Fruit fly (Drosophila melanogaster) whole organism, wandering third instar larva: ENCODE results near the gene Scgdelta.

Experiments
- Dfd ChIP-seq: fragments of >200 bp; optimal IDR thresholded peaks from 2 replicates; lab custom pipeline; 2017; ENCODE audit warnings: missing biosample characterization, missing genetic modification characterization
- GATAd ChIP-seq: sonication (Bioruptor generic); optimal IDR thresholded peaks from 2 replicates; lab custom pipeline; 2016; ENCODE audit warnings: missing biosample characterization, missing genetic modification characterization
- HLH106 ChIP-seq: fragments of 200-800 bp; optimal IDR thresholded peaks from 3 replicates; lab custom pipeline; 2019; ENCODE audit warnings: missing biosample characterization, mild to moderate bottlenecking, missing genetic modification characterization, moderate library complexity
- Hr78 ChIP-seq: fragments of >200 bp; optimal IDR thresholded peaks from 2 replicates; lab custom pipeline; 2017; ENCODE audit warnings: missing biosample characterization, missing genetic modification characterization
- Myc ChIP-seq: fragments of >200 bp; optimal IDR thresholded peaks from 2 replicates; lab custom pipeline; 2017
- N ChIP-seq: fragments of >200 bp; optimal IDR thresholded peaks from 2 replicates; lab custom pipeline; 2018; ENCODE audit warnings: missing biosample characterization, missing external identifiers, missing genetic modification characterization
- br ChIP-seq: fragments of 200-800 bp; sonication (Bioruptor generic); optimal IDR thresholded peaks from 2 replicates; lab custom pipeline; 2016; ENCODE audit warnings: missing biosample characterization, missing genetic modification characterization
- dsf ChIP-seq: sonication (Bioruptor generic); optimal IDR thresholded peaks from 2 replicates; lab custom pipeline; 2016; ENCODE audit warnings: missing biosample characterization, missing genetic modification characterization, borderline replicate concordance
- jim ChIP-seq: fragments of 175-275, 200-325 bp; sonication (Bioruptor generic); optimal IDR thresholded peaks from 2 replicates; lab custom pipeline; 2016; ENCODE audit warnings: missing biosample characterization, mild to moderate bottlenecking, missing genetic modification characterization
- lola ChIP-seq: fragments of >200 bp; optimal IDR thresholded peaks from 2 replicates; lab custom pipeline; 2017; ENCODE audit warnings: missing biosample characterization, missing genetic modification characterization
- pan ChIP-seq: fragments of >200 bp; optimal IDR thresholded peaks from 2 replicates; lab custom pipeline; 2017
- psq ChIP-seq: fragments of 200-800 bp; sonication (Bioruptor generic); optimal IDR thresholded peaks from 3 replicates; lab custom pipeline; 2017; ENCODE audit warnings: missing biosample characterization, mild to moderate bottlenecking, missing genetic modification characterization, moderate library complexity
- tai ChIP-seq: sonication (Bioruptor generic); optimal IDR thresholded peaks from 2 replicates; lab custom pipeline; 2016; ENCODE audit warnings: missing biosample characterization, missing genetic modification characterization
- usp ChIP-seq: fragments of >200 bp; optimal IDR thresholded peaks from 2 replicates; lab custom pipeline; 2017; ENCODE audit warnings: missing biosample characterization, missing genetic modification characterization

- no peak for TF ChIP-seq br (GFP tag; lab: Kevin White, UChicago)
- no peak for TF ChIP-seq usp
- TF ChIP-seq pan (lab: Kevin White, UChicago) = no peak
- no peak for TF ChIP-seq lola (GFP tag; lab: Kevin White, UChicago)
- TF ChIP-seq Myc (lab: Kevin White, UChicago) = no peak
- no peak for TF ChIP-seq jim (GFP tag; lab: Kevin White, UChicago)
- TF ChIP-seq Dfd (GFP tag; lab: Kevin White, UChicago) = no peak
- TF ChIP-seq dsf (GFP tag; lab: Kevin White, UChicago) = no peak
- TF ChIP-seq GATAd (GFP tag; lab: Kevin White, UChicago) = no peak
- TF ChIP-seq tai (GFP tag; lab: Kevin White, UChicago) = no peak
- TF ChIP-seq Hr78 (GFP tag; lab: Kevin White, UChicago) = no peak
- TF ChIP-seq N (GFP tag; lab: Kevin White, UChicago) = no peak
- TF ChIP-seq psq (GFP tag; lab: Kevin White, UChicago) = no peak
- no peak for TF ChIP-seq HLH106
Measured at dm6 chrX:1753938-1754566, at the start of gene Scgdelta.
